Fruit fly (Drosophila melanogaster): ENCODE data around the gene ATPsynE.

ATPsynE gene

dm6 chr3R:14298078-14298896 lies 28.5 kb upstream of the ATPsynE start:
- TF ChIP-seq CG8478 (optimal IDR thresholded peaks at IDR 0.05) (no peak), psq (optimal IDR thresholded peaks at IDR 0.05) (no peak), usp (GFP tag; optimal IDR thresholded peaks at IDR 0.05) (no peak), EcR (GFP tag; optimal IDR thresholded peaks at IDR 0.05) (no peak), Dll (optimal IDR thresholded peaks at IDR 0.05) (no peak), pan (optimal IDR thresholded peaks at IDR 0.05) (no peak)

DNA sequence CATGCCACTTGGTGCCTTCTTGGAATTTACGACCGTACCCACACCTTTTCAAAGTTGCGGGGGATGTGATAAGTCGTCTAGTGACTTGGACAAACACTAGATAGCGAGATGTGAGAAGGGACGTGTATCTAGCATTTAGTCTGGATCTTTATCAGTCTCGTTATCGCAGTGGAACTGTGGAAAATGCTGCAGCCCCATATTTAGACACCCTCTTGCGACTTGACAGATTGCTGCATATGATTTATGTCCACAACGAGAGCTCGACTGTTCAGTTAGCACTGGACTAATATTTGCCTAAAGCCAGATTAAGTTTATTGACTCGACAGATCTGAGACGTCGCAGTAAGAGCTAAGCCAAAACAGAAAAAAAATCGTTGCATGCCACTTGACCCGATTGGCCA lies 26.9 kb upstream of the ATPsynE start:
- TF ChIP-seq usp (GFP tag; optimal IDR thresholded peaks at IDR 0.05): no peak
- TF ChIP-seq psq (optimal IDR thresholded peaks at IDR 0.05): no peak
- no peak for TF ChIP-seq pan (optimal IDR thresholded peaks at IDR 0.05)
- TF ChIP-seq Dll (optimal IDR thresholded peaks at IDR 0.05): no peak
- TF ChIP-seq CG8478 (optimal IDR thresholded peaks at IDR 0.05): no peak
- no peak for TF ChIP-seq EcR (GFP tag; optimal IDR thresholded peaks at IDR 0.05)

DNA sequence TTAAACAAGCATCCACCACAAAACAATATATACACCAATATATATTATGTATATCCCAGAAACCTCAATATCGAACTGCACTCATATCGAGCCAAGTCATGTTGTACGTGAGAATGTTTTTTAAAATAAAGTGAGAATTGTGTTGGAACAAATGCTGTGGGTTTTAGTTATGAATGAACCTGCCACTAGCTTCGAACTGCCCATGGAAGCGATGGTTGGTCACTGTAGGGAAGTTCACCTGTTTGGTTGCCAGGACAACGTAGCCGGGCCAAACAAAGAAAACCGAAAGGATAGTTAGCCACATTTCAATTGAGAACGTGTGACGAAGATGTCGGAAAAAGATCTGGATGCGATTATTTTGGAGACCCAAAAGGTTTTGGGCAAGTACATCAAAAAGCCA lies 24.6 kb upstream of the ATPsynE start, which contains the start of gene IFT54:
Gene IFT54 (plus strand): TSS at position 301 of the 400 bp plus-strand sequence.
- TF ChIP-seq EcR (GFP tag; optimal IDR thresholded peaks at IDR 0.05) (no peak), pan (optimal IDR thresholded peaks at IDR 0.05) (no peak), psq (optimal IDR thresholded peaks at IDR 0.05) (no peak), CG8478 (optimal IDR thresholded peaks at IDR 0.05) (no peak), Dll (optimal IDR thresholded peaks at IDR 0.05) (no peak), usp (GFP tag; optimal IDR thresholded peaks at IDR 0.05) (no peak)

DNA sequence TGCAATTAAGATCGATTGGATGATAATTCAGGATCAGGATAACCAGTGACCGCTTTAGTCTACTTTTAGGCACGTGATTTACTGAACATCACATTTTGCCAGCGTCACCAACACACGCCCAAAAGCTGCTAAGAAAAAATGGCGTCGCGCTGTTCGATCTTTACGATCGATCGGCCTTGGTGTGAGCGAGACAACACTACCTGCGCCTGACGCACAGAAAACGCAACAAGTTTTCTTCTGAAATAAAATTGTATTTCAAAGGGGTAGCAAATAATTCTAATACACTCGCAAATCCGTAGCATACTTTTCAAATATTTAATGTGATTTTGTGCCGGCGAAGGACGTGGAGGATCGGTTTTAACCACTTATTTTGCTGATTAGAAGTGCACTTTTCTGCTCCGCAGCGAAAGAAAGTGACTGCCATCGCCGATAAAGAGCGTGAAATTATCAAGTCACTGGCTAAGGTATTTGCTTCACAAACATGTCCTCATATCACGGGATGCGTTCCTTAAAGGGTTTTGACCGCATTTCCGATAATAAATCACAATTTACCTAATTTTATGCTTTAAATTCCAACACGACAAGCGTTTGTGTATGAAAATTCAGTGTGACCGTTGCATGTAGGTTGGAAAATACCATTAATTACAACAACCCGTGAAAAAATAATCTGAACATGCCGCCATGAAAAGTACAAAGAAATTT lies 18.6 kb upstream of the ATPsynE start:
- TF ChIP-seq Dll (optimal IDR thresholded peaks at IDR 0.05) (no peak), CG8478 (optimal IDR thresholded peaks at IDR 0.05) (peak; percentile 22)

DNA sequence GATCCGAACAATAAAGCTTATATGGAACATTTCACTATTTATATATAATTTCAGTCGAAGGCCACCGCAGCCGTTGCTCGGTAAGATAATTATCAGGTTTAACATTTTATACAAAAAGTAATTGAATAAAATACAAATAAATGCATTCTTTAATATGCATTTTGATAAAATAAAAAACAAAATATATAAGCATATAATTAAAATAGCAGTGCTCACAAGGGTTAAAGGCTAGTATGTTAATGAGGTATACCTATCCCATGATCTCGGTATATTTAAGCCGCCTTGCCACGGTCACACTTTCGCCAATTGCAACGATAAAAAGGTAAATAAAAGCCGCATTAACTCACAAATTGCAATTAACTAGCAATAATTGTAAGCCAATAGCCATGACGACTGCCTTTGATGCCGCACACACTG lies 17.9 kb upstream of the ATPsynE start, which contains the start of gene Polr2I:
Gene Polr2I (plus strand): TSS at position 289 of the 417 bp plus-strand sequence.
- TF ChIP-seq usp (GFP tag; optimal IDR thresholded peaks at IDR 0.05) (no peak), CG8478 (optimal IDR thresholded peaks at IDR 0.05) (no peak), pan (optimal IDR thresholded peaks at IDR 0.05) (no peak), EcR (GFP tag; optimal IDR thresholded peaks at IDR 0.05) (no peak), psq (optimal IDR thresholded peaks at IDR 0.05) (no peak), Dll (optimal IDR thresholded peaks at IDR 0.05) (no peak)

dm6 chr3R:14310062-14310461 lies 16.7 kb upstream of the ATPsynE start, which contains the start of gene CG31321:
TSS of gene CG31321 (plus strand) at chr3R:14310362.
- no peak for TF ChIP-seq EcR (GFP tag; optimal IDR thresholded peaks at IDR 0.05)
- no peak for TF ChIP-seq psq (optimal IDR thresholded peaks at IDR 0.05)
- TF ChIP-seq CG8478 (optimal IDR thresholded peaks at IDR 0.05): no peak
- no peak for TF ChIP-seq pan (optimal IDR thresholded peaks at IDR 0.05)
- TF ChIP-seq Dll (optimal IDR thresholded peaks at IDR 0.05): no peak

- no peak for TF ChIP-seq usp (GFP tag; optimal IDR thresholded peaks at IDR 0.05)
These were observed 15.7 kb upstream of the ATPsynE start for dm6 chr3R:14311027-14311426.

DNA sequence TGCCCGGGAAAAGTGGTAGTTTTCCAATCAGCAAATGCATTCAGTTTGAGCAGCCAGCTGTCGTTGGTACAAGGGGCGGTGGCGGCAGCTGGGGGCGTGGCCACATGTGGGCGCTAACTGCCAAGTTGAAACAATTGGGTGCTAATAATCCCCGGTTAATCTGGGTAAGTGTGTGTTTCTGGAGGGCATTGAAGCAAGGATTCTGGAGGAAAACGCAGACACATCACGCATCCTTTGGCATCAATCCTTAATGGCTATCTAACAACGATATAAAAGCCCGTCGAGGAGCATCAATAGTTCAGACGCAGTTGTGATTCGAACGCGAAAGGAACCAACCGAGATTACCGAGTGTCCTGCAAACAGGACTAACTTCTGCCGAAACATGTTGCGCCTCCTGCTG lies 12.2 kb upstream of the ATPsynE start, which contains the start of gene Crz:
Gene Crz (plus strand): TSS at position 301 of the 400 bp plus-strand sequence.
- no peak for TF ChIP-seq CG8478 (optimal IDR thresholded peaks at IDR 0.05)
- TF ChIP-seq EcR (GFP tag; optimal IDR thresholded peaks at IDR 0.05): no peak
- no peak for TF ChIP-seq Dll (optimal IDR thresholded peaks at IDR 0.05)
- TF ChIP-seq usp (GFP tag; optimal IDR thresholded peaks at IDR 0.05): no peak
- TF ChIP-seq psq (optimal IDR thresholded peaks at IDR 0.05): no peak
- no peak for TF ChIP-seq pan (optimal IDR thresholded peaks at IDR 0.05)

DNA sequence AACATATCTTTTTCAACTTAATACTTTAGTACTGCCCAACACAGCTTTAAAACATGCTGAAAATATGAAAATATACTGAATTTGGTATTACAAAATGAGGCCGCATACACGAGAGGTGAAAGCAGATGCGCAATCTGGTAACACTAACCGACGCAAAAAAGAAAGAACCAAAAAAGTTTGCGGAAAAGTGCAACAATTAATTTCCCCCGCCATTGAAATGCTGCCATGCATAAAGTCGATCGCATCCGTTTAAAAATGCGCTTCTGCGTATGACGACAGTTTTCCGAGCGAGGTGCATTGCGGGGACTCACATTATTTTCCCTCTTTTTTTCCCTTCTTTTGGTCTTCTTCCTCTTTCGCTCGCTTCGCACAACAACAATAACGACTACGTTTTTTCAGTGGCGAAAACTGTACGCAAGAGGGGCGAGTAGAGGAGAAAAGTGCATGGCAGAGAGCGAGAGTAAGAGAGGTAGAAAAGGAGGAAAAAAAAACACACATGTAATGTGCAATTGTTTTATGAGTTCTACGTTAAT lies 10.8 kb upstream of the ATPsynE start, which contains the start of gene Set8:
Gene Set8 (plus strand): TSS at position 127 of the 533 bp plus-strand sequence.
- TF ChIP-seq pan (optimal IDR thresholded peaks at IDR 0.05): no peak
- no peak for TF ChIP-seq Dll (optimal IDR thresholded peaks at IDR 0.05)
- TF ChIP-seq psq (optimal IDR thresholded peaks at IDR 0.05): no peak
- TF ChIP-seq CG8478 (optimal IDR thresholded peaks at IDR 0.05): no peak
- TF ChIP-seq usp (GFP tag; optimal IDR thresholded peaks at IDR 0.05): no peak
- no peak for TF ChIP-seq EcR (GFP tag; optimal IDR thresholded peaks at IDR 0.05)

dm6 chr3R:14327113-14327466 lies 343 bp downstream of the ATPsynE start:
- TF ChIP-seq EcR (GFP tag; optimal IDR thresholded peaks at IDR 0.05): no peak
- no peak for TF ChIP-seq CG8478 (optimal IDR thresholded peaks at IDR 0.05)
- TF ChIP-seq usp (GFP tag; optimal IDR thresholded peaks at IDR 0.05): no peak
- TF ChIP-seq pan (optimal IDR thresholded peaks at IDR 0.05): no peak
- no peak for TF ChIP-seq psq (optimal IDR thresholded peaks at IDR 0.05)
- no peak for TF ChIP-seq Dll (optimal IDR thresholded peaks at IDR 0.05)

dm6 chr3R:14327472-14328104 lies 841 bp downstream of the ATPsynE start, which contains the start of gene spn-B:
TSS of gene spn-B (plus strand) at chr3R:14328051.
- no peak for TF ChIP-seq pan (optimal IDR thresholded peaks at IDR 0.05)
- TF ChIP-seq usp (GFP tag; optimal IDR thresholded peaks at IDR 0.05): no peak
- TF ChIP-seq EcR (GFP tag; optimal IDR thresholded peaks at IDR 0.05): no peak
- TF ChIP-seq CG8478 (optimal IDR thresholded peaks at IDR 0.05): no peak
- no peak for TF ChIP-seq psq (optimal IDR thresholded peaks at IDR 0.05)
- no peak for TF ChIP-seq Dll (optimal IDR thresholded peaks at IDR 0.05)
